Worm (Caenorhabditis elegans): Measurements from ENCODE around the gene ZK938.3.

The ZK938.3 gene

DNA sequence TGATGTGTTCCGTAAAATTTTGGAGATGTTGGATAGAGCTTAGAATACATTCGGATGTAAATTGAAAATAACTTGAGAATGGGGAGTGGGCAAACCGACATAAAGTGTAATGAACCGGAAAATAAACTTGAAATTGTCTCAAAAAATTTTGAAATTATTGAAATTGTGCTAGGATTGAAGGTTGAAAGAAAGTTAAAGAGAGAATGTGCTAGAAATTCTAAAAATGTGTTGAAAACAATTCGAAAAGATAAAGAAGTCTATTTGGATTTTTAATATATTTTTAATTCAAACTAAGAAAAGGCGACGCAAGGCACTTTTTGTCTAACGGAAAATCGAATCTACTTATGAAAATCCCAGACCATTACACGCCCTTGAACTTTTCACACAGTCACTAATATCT, at the start of gene ZK938.3:
ZK938.3 (minus strand) TSS at position 101 of the 400 bp plus-strand sequence.
- TF ChIP-seq egl-27 (tag; optimal IDR thresholded peaks at IDR 0.05) (no peak), nhr-11 (tag; optimal IDR thresholded peaks at IDR 0.05) (no peak), lsy-2 (tag; optimal IDR thresholded peaks at IDR 0.05) (no peak), zag-1 (tag; optimal IDR thresholded peaks at IDR 0.05) (no peak), skn-1 (tag; optimal IDR thresholded peaks at IDR 0.05) (no peak)

DNA sequence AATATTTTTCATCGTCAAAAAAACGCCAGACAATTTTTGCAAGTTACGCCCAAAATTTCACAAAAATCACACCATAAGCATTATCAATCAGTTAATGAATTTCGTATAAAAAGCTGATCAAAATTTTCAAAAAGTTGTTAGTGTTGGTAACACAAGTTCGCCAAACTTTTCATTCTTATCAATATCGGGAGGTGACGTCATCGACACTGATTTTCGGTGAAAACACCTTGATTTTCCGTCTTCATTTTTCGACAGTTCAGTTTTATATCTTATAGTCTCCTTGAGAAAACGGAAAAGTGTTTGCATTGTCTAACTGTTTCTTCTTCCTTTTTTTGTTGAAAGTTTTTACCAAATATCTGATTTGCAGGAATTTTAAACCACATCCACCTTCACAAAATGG, 47.1 kb upstream of the ZK938.3 start, which contains the start of gene C08H9.15:
C08H9.15 (plus strand) TSS at position 368 of the 400 bp plus-strand sequence.
- TF ChIP-seq sma-3 (GFP tag; optimal IDR thresholded peaks at IDR 0.05), result peak; percentile 64
- TF ChIP-seq sma-9 (GFP tag; optimal IDR thresholded peaks at IDR 0.05), result no peak
- TF ChIP-seq sma-9 (tag; optimal IDR thresholded peaks at IDR 0.05), result no peak
- no peak for TF ChIP-seq C34F6.9 (tag; optimal IDR thresholded peaks at IDR 0.05)
- TF ChIP-seq nhr-25 (tag; optimal IDR thresholded peaks at IDR 0.05), result peak; percentile 31
- no peak for TF ChIP-seq nhr-237 (tag; optimal IDR thresholded peaks at IDR 0.05)
- TF ChIP-seq alr-1 (tag; optimal IDR thresholded peaks at IDR 0.05), result no peak
- no peak for TF ChIP-seq dmd-4 (tag; optimal IDR thresholded peaks at IDR 0.05)
- TF ChIP-seq lsy-2 (tag; optimal IDR thresholded peaks at IDR 0.05), result no peak
- TF ChIP-seq ztf-1 (GFP tag; conservative IDR thresholded peaks at IDR 0.05), result no peak
- no peak for TF ChIP-seq nhr-10 (tag; optimal IDR thresholded peaks at IDR 0.05)
- no peak for TF ChIP-seq nhr-11 (tag; optimal IDR thresholded peaks at IDR 0.05)
- TF ChIP-seq gmeb-1 (tag; optimal IDR thresholded peaks at IDR 0.05), result no peak
- TF ChIP-seq F13H6.1 (tag; optimal IDR thresholded peaks at IDR 0.05), result no peak
- no peak for TF ChIP-seq ceh-82 (tag; optimal IDR thresholded peaks at IDR 0.05)
- TF ChIP-seq lin-13 (GFP tag; optimal IDR thresholded peaks at IDR 0.05), result no peak

DNA sequence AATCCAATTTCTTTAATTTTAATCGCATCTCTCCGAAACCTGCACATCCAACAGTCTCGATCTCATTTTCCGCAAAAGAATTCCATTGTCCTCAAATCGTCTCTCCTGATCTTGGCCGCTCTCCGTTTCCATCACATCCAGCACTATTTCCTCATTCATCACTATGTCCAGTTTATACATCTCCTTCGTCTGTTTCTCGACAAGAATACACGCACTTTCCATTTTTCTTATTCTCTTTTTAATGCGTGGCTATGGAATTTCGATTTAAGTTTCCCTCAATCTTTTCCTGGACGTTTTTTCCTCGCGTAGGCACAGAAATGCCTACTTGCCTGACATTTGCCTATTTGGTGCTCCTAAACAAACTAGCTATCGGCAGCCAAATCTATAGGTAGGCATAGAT, 46.1 kb upstream of the ZK938.3 start:
- TF ChIP-seq F13H6.1 (tag; optimal IDR thresholded peaks at IDR 0.05) (no peak), lin-13 (GFP tag; optimal IDR thresholded peaks at IDR 0.05) (no peak), Y55F3AM.14 (GFP tag; optimal IDR thresholded peaks at IDR 0.05) (no peak), mab-5 (tag; optimal IDR thresholded peaks at IDR 0.05) (no peak), ceh-16 (tag; optimal IDR thresholded peaks at IDR 0.05) (no peak)

DNA sequence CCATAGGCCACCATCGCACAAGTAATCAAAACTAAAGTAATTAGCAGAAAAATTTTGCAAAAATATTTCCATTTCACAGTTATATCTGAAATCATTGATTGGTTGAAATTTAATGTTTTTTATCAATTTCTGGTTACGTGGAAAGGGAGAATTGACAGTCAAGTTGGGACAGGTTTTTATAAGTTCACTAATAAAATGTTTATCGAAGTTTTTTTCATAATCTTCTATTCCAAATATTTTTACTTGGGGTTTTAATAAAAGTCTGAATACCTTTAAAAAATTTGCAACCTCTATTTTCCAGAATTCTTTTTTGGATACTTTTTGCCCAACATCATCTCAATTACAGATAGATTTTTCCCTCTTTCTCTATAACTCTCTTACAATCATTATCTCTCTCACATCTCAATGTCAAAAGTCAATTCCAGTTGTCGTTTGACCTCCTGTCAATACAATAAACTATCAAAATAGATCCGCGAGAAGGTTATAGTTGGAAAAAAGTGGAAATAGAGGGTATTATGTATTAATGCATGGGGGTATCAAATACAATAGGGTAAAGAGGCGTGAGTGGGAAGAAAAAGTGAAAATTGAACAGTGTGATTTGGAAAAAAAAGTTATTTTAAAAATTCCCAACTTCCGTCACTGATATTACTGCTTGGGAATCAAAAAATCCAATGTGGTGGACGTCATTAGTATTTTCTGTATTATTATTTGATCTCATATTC, 40.9 kb upstream of the ZK938.3 start, which contains the start of the genes chil-2 and ctsa-3.2:
chil-2 (minus strand) TSS at position 101 of the 722 bp plus-strand sequence.
ctsa-3.2 (plus strand) TSS at position 672 of the 722 bp plus-strand sequence.
- TF ChIP-seq nhr-237 (tag; optimal IDR thresholded peaks at IDR 0.05) (no peak), ceh-16 (tag; optimal IDR thresholded peaks at IDR 0.05) (no peak), ceh-82 (tag; optimal IDR thresholded peaks at IDR 0.05) (no peak), R02D3.7 (tag; optimal IDR thresholded peaks at IDR 0.05) (no peak), F13H6.1 (tag; optimal IDR thresholded peaks at IDR 0.05) (no peak), ZK546.5 (tag; optimal IDR thresholded peaks at IDR 0.05) (no peak), mdl-1 (tag; optimal IDR thresholded peaks at IDR 0.05) (no peak), gmeb-1 (tag; optimal IDR thresholded peaks at IDR 0.05) (no peak)

DNA sequence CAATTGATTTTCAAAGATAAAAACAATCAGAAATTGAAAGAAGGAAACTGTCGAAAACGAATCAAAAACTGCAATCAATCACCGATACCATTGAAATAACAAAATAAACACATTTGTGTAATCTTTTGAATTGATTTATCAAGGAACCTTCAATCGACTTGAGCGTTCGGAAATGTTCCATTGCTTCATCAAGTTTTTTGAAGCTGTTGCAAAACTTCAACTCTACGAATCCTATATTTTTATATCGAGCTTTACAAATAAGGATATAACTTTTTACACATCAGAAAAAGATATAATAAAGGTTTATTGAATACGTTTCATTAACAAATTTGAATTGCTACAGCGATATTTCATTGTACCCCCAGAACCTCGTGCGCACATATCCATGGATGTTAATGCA, 39.2 kb upstream of the ZK938.3 start, which contains the start of gene chil-8:
chil-8 (minus strand) TSS at position 101 of the 400 bp plus-strand sequence.
- no peak for TF ChIP-seq nhr-6 (tag; optimal IDR thresholded peaks at IDR 0.05)
- TF ChIP-seq lsy-2 (tag; optimal IDR thresholded peaks at IDR 0.05), result no peak
- TF ChIP-seq nhr-77 (tag; optimal IDR thresholded peaks at IDR 0.05), result no peak
- no peak for TF ChIP-seq blmp-1 (tag; optimal IDR thresholded peaks at IDR 0.05; ENCODE audit: insufficient read depth)
- TF ChIP-seq elt-1 (tag; optimal IDR thresholded peaks at IDR 0.05), result no peak
- TF ChIP-seq F13H6.1 (tag; optimal IDR thresholded peaks at IDR 0.05), result no peak
- TF ChIP-seq unc-39 (tag; optimal IDR thresholded peaks at IDR 0.05), result no peak
- no peak for TF ChIP-seq nhr-12 (tag; optimal IDR thresholded peaks at IDR 0.05)
- TF ChIP-seq mab-5 (tag; optimal IDR thresholded peaks at IDR 0.05), result no peak
- TF ChIP-seq sma-3 (GFP tag; optimal IDR thresholded peaks at IDR 0.05), result no peak
- TF ChIP-seq mdl-1 (tag; optimal IDR thresholded peaks at IDR 0.05), result no peak
- no peak for TF ChIP-seq zag-1 (tag; optimal IDR thresholded peaks at IDR 0.05)
- TF ChIP-seq nhr-25 (tag; optimal IDR thresholded peaks at IDR 0.05), result no peak
- TF ChIP-seq sma-9 (GFP tag; optimal IDR thresholded peaks at IDR 0.05), result no peak
- no peak for TF ChIP-seq sma-9 (tag; optimal IDR thresholded peaks at IDR 0.05)
- no peak for TF ChIP-seq dmd-4 (tag; optimal IDR thresholded peaks at IDR 0.05)
- TF ChIP-seq ceh-16 (tag; optimal IDR thresholded peaks at IDR 0.05), result no peak
- TF ChIP-seq unc-55 (GFP tag; optimal IDR thresholded peaks at IDR 0.05), result no peak
- no peak for TF ChIP-seq alr-1 (tag; optimal IDR thresholded peaks at IDR 0.05)
- no peak for TF ChIP-seq aly-2 (tag; optimal IDR thresholded peaks at IDR 0.05)
